Fruit fly (Drosophila melanogaster): ENCODE measurements around the gene tna.

The tna gene

dm6 chr3L:10861657-10862543 lies 26.6 kb downstream of the tna start (continued):
- peak; percentile 29; the same call in 1 of the 2 replicates for TF ChIP-seq Awh (GFP tag; IDR thresholded peaks at IDR 0.05)

dm6 chr3L:10862544-10863474 lies 27.5 kb downstream of the tna start:
- TF ChIP-seq Vsx1 (GFP tag; optimal IDR thresholded peaks at IDR 0.05) (peak; percentile 81), sens (GFP tag) (peak; percentile 50), chinmo (GFP tag; IDR thresholded peaks at IDR 0.05; ENCODE audit: partially characterized antibody) (0 out of 4 replicates have a peak, but pooled peaks have one; percentile 20), CG12744 (GFP tag; optimal IDR thresholded peaks at IDR 0.05) (no peak), CG12769 (tag; optimal IDR thresholded peaks at IDR 0.05) (peak; percentile 32), GATAe (GFP tag; conservative IDR thresholded peaks at IDR 0.05) (0 out of 2 replicates have a peak, but pooled peaks have one; percentile 25), CG10959 (GFP tag; IDR thresholded peaks at IDR 0.05) (no peak), tll (GFP tag; optimal IDR thresholded peaks at IDR 0.05) (no peak), br (optimal IDR thresholded peaks at IDR 0.05) (no peak), Stat92E (GFP tag; optimal IDR thresholded peaks at IDR 0.05) (no peak), CG8290 (GFP tag; optimal IDR thresholded peaks at IDR 0.05) (peak; percentile 84), CG8290 (tag; optimal IDR thresholded peaks at IDR 0.05) (peak; percentile 16 to 74), CG15479 (GFP tag; optimal IDR thresholded peaks at IDR 0.05) (peak; percentile 92), CG10543 (GFP tag; optimal IDR thresholded peaks at IDR 0.05) (peak; percentile 28), CG15514 (GFP tag; optimal IDR thresholded peaks at IDR 0.05) (peak; percentile 1), sug (tag; optimal IDR thresholded peaks at IDR 0.05) (peak; percentile 83), CG34376 (GFP tag; optimal IDR thresholded peaks at IDR 0.05) (peak; percentile 43), sd (tag; optimal IDR thresholded peaks at IDR 0.05) (peak; percentile 82), gsb (GFP tag; IDR thresholded peaks at IDR 0.05) (no peak), exex (tag; optimal IDR thresholded peaks at IDR 0.05) (peak; percentile 90), CG17829 (tag; optimal IDR thresholded peaks at IDR 0.05) (peak; percentile 100), Eip74EF (GFP tag; optimal IDR thresholded peaks at IDR 0.05) (peak in 1 of 2 experiments; percentile 43), esg (GFP tag; conservative IDR thresholded peaks at IDR 0.05) (no peak), aop (GFP tag; IDR thresholded peaks at IDR 0.05) (no peak), CG11398 (GFP tag; optimal IDR thresholded peaks at IDR 0.05) (no peak), eve (GFP tag; optimal IDR thresholded peaks at IDR 0.05) (peak in 1 of 2 experiments; percentile 75), lab (GFP tag; optimal IDR thresholded peaks at IDR 0.05) (peak; percentile 3), CG17385 (GFP tag; optimal IDR thresholded peaks at IDR 0.05) (peak; percentile 39), phol (tag; optimal IDR thresholded peaks at IDR 0.05) (peak; percentile 2), fd64A (GFP tag; optimal IDR thresholded peaks at IDR 0.05) (no peak), Dbx (GFP tag; IDR thresholded peaks at IDR 0.05) (no peak), Ada2b (GFP tag; IDR thresholded peaks at IDR 0.05) (no peak), CG6791 (GFP tag; IDR thresholded peaks at IDR 0.05; ENCODE audit: partially characterized antibody) (peak; percentile 51; the same call in 1 of the 3 replicates), CG12155 (GFP tag; optimal IDR thresholded peaks at IDR 0.05) (no peak), zen (tag; optimal IDR thresholded peaks at IDR 0.05) (peak; percentile 33), CG2199 (GFP tag; IDR thresholded peaks at IDR 0.05) (peak; percentile 18; the same call in 1 of the 3 replicates), Ssrp (tag; optimal IDR thresholded peaks at IDR 0.05) (no peak), stwl (tag; optimal IDR thresholded peaks at IDR 0.05) (peak; percentile 31), NC2β (GFP tag; optimal IDR thresholded peaks at IDR 0.05) (no peak), Med (GFP tag) (peak; percentile 18), Poxn (GFP tag; IDR thresholded peaks at IDR 0.05) (no peak), mirr (GFP tag; optimal IDR thresholded peaks at IDR 0.05) (peak; percentile 44), CTCF (GFP tag; optimal IDR thresholded peaks at IDR 0.05) (peak; percentile 90)

Data from whole organism, embryonic.